Worm (Caenorhabditis elegans) whole organism, mixed stage, embryonic: ENCODE data around the gene B0563.10.

Experiments used
- blmp-1 ChIP-seq: fragments of 150-350 bp; optimal IDR thresholded peaks from 2 replicates; lab custom pipeline; 2014; ENCODE audit warnings: missing biosample characterization, missing genetic modification characterization
- ceh-39 ChIP-seq: fragments of 150-350 bp; optimal IDR thresholded peaks from 2 replicates; lab custom pipeline; 2014; ENCODE audit warnings: missing biosample characterization, missing genetic modification characterization
- ceh-43 ChIP-seq: fragments of 200-800 bp; sonication (Bioruptor generic); optimal IDR thresholded peaks from 2 replicates; lab custom pipeline; 2018; ENCODE audit warnings: mild to moderate bottlenecking, missing genetic modification characterization, moderate library complexity, missing compliant biosample characterization
- ces-1 ChIP-seq: fragments of 150-350 bp; optimal IDR thresholded peaks from 2 replicates; lab custom pipeline; 2014; ENCODE audit warnings: missing biosample characterization, missing genetic modification reagents, missing genetic modification characterization
- cnd-1 ChIP-seq: fragments of 200-800 bp; sonication (Bioruptor generic); optimal IDR thresholded peaks from 2 replicates; lab custom pipeline; 2018; ENCODE audit warnings: mild to moderate bottlenecking, missing genetic modification characterization, missing compliant biosample characterization
- drap-1 ChIP-seq: fragments of 200-800 bp; sonication (Bioruptor generic); optimal IDR thresholded peaks from 3 replicates; lab custom pipeline; 2018; ENCODE audit warnings: mild to moderate bottlenecking, missing genetic modification characterization, missing compliant biosample characterization
- elt-1 ChIP-seq: sonication (generic microtip); optimal IDR thresholded peaks from 2 replicates; lab custom pipeline; 2017; ENCODE audit warnings: missing genetic modification characterization, mild to moderate bottlenecking, missing compliant biosample characterization, antibody characterized with exemption, moderate library complexity, borderline replicate concordance; ENCODE audit not compliant: insufficient read depth
- elt-3 ChIP-seq: fragments of 150-350 bp; optimal IDR thresholded peaks from 2 replicates; lab custom pipeline; 2014; ENCODE audit warnings: missing biosample characterization, missing genetic modification characterization
- flh-1 ChIP-seq: fragments of 200-800 bp; sonication (Bioruptor generic); optimal IDR thresholded peaks from 2 replicates; lab custom pipeline; 2018; ENCODE audit warnings: mild to moderate bottlenecking, missing genetic modification characterization, moderate library complexity, missing compliant biosample characterization
- ham-2 ChIP-seq: fragments of 200-800 bp; sonication (Bioruptor generic); optimal IDR thresholded peaks from 2 replicates; lab custom pipeline; 2018; ENCODE audit warnings: mild to moderate bottlenecking, missing genetic modification characterization, missing compliant biosample characterization
- hlh-1 ChIP-seq: fragments of 150-350 bp; optimal IDR thresholded peaks from 2 replicates; lab custom pipeline; 2014; ENCODE audit warnings: missing biosample characterization, missing genetic modification reagents, missing genetic modification characterization
- lin-13 ChIP-seq: fragments of 150-350 bp; optimal IDR thresholded peaks from 2 replicates; lab custom pipeline; 2014; ENCODE audit warnings: missing biosample characterization, missing genetic modification characterization
- lin-32 ChIP-seq: fragments of 200-800 bp; sonication (Bioruptor generic); optimal IDR thresholded peaks from 2 replicates; lab custom pipeline; 2018; ENCODE audit warnings: mild to moderate bottlenecking, missing genetic modification characterization, missing compliant biosample characterization
- lsy-2 ChIP-seq: fragments of 150-350 bp; optimal IDR thresholded peaks from 2 replicates; lab custom pipeline; 2014; ENCODE audit warnings: missing biosample characterization, missing genetic modification characterization
- mab-5 ChIP-seq: fragments of 150-350 bp; optimal IDR thresholded peaks from 2 replicates; lab custom pipeline; 2014; ENCODE audit warnings: missing biosample characterization, missing genetic modification characterization
- mep-1 ChIP-seq: fragments of 150-350 bp; optimal IDR thresholded peaks from 2 replicates; lab custom pipeline; 2017; ENCODE audit warnings: missing biosample characterization, missing genetic modification reagents, missing genetic modification characterization, inconsistent platforms
- mls-2 ChIP-seq: sonication (generic microtip); optimal IDR thresholded peaks from 2 replicates; lab custom pipeline; 2016; ENCODE audit warnings: mild to moderate bottlenecking, missing genetic modification characterization, moderate library complexity, missing compliant biosample characterization
- nhr-12 ChIP-seq: fragments of 150-350 bp; optimal IDR thresholded peaks from 2 replicates; lab custom pipeline; 2014; ENCODE audit warnings: missing biosample characterization, missing genetic modification characterization
- nhr-2 ChIP-seq: fragments of 150-350 bp; optimal IDR thresholded peaks from 2 replicates; lab custom pipeline; 2014; ENCODE audit warnings: missing biosample characterization, missing genetic modification characterization
- nhr-237 ChIP-seq: fragments of 150-350 bp; optimal IDR thresholded peaks from 2 replicates; lab custom pipeline; 2014; ENCODE audit warnings: missing biosample characterization, missing genetic modification characterization
- nhr-28 ChIP-seq: fragments of 150-350 bp; optimal IDR thresholded peaks from 2 replicates; lab custom pipeline; 2014; ENCODE audit warnings: missing biosample characterization, missing genetic modification characterization
- pha-4 ChIP-seq: fragments of 150-350 bp; optimal IDR thresholded peaks from 2 replicates; lab custom pipeline; 2018; ENCODE audit warnings: missing biosample characterization, missing genetic modification reagents, missing genetic modification characterization
- sem-2 ChIP-seq: fragments of 200-800 bp; sonication (Bioruptor generic); optimal IDR thresholded peaks from 2 replicates; lab custom pipeline; 2018; ENCODE audit warnings: mild to moderate bottlenecking, missing genetic modification characterization, missing compliant biosample characterization
- sptf-1 ChIP-seq: sonication (generic microtip); optimal IDR thresholded peaks from 2 replicates; lab custom pipeline; 2017; ENCODE audit warnings: mild to moderate bottlenecking, missing genetic modification characterization, moderate library complexity, missing compliant biosample characterization
- tbx-8 ChIP-seq: fragments of 200-800 bp; sonication (Bioruptor generic); optimal IDR thresholded peaks from 2 replicates; lab custom pipeline; 2018; ENCODE audit warnings: mild to moderate bottlenecking, missing genetic modification characterization, moderate library complexity, missing compliant biosample characterization
- unc-120 ChIP-seq: sonication (generic microtip); optimal IDR thresholded peaks from 2 replicates; lab custom pipeline; 2017; ENCODE audit warnings: missing genetic modification characterization, missing compliant biosample characterization; ENCODE audit not compliant: poor library complexity, severe bottlenecking
- unc-39 ChIP-seq: fragments of 150-350 bp; optimal IDR thresholded peaks from 2 replicates; lab custom pipeline; 2014; ENCODE audit warnings: missing biosample characterization, missing genetic modification characterization
- unc-62 ChIP-seq: fragments of 150-350 bp; optimal IDR thresholded peaks from 2 replicates; lab custom pipeline; 2014; ENCODE audit warnings: missing biosample characterization, missing genetic modification reagents, missing genetic modification characterization
- ztf-11 ChIP-seq: fragments of 150-350 bp; optimal IDR thresholded peaks from 2 replicates; lab custom pipeline; 2014; ENCODE audit warnings: missing biosample characterization, missing genetic modification characterization

B0563.10 gene

ce11 chrX:9146953-9147352 is 20.1 kb downstream of the B0563.10 start:
- TF ChIP-seq mep-1 (tag; lab: Kevin White, UChicago) (no peak), unc-120 (tag; lab: Kevin White, UChicago) (no peak), elt-3 (tag; lab: Kevin White, UChicago) (no peak)

DNA sequence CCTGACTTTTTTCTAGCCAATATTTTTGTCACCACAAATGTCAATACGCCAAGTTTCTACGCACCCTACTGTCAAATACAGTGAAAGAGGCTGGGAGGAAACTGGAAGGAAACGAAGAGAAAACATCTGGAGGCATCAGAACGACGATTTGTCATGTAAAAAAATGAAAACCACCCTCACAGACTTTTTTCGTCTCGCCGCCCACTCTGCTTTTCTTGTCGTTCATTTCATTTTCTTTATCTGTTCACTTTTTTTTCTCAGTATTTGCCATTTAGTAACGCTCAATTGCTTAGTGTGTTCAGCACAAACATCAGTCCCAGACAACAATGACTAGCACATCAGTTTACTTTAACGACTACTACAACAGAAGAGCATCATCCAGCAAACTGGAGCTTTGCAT is 21.2 kb downstream of the B0563.10 start, which contains the start of gene B0563.5:
Gene B0563.5 (plus strand): TSS at position 301 of the 400 bp plus-strand sequence.
- TF ChIP-seq ceh-39, result no peak
- TF ChIP-seq unc-62 (GFP tag; lab: Kevin White, UChicago), result no peak
- no peak for TF ChIP-seq cnd-1
- no peak for TF ChIP-seq mep-1 (tag; lab: Kevin White, UChicago)
- TF ChIP-seq unc-39 (tag; lab: Kevin White, UChicago), result no peak
- TF ChIP-seq ham-2 (GFP tag; lab: Kevin White, UChicago), result no peak
- TF ChIP-seq unc-120 (tag; lab: Kevin White, UChicago), result no peak
- no peak for TF ChIP-seq blmp-1 (tag; lab: Kevin White, UChicago)
- no peak for TF ChIP-seq sptf-1 (tag; lab: Kevin White, UChicago)
- TF ChIP-seq nhr-2 (tag; lab: Kevin White, UChicago), result no peak
- no peak for TF ChIP-seq tbx-8 (GFP tag; lab: Kevin White, UChicago)

ce11 chrX:9137402-9137801 is 29.6 kb downstream of the B0563.10 start, which contains the start of gene B0563.6:
TSS of gene B0563.6 (plus strand) at chrX:9137702.
- no peak for TF ChIP-seq ztf-11
- TF ChIP-seq ces-1 (GFP tag; lab: Kevin White, UChicago), result no peak
- TF ChIP-seq flh-1 (GFP tag; lab: Kevin White, UChicago), result no peak
- TF ChIP-seq blmp-1 (tag; lab: Kevin White, UChicago), result no peak
- no peak for TF ChIP-seq mab-5
- no peak for TF ChIP-seq nhr-28 (tag; lab: Kevin White, UChicago)
- TF ChIP-seq lin-13 (tag; lab: Kevin White, UChicago), result no peak
- no peak for TF ChIP-seq drap-1 (GFP tag; lab: Kevin White, UChicago)
- TF ChIP-seq nhr-237 (tag; lab: Kevin White, UChicago), result no peak
- no peak for TF ChIP-seq ham-2 (GFP tag; lab: Kevin White, UChicago)
- no peak for TF ChIP-seq nhr-2 (tag; lab: Kevin White, UChicago)
- no peak for TF ChIP-seq lin-32 (GFP tag; lab: Kevin White, UChicago)
- TF ChIP-seq unc-120 (tag; lab: Kevin White, UChicago), result no peak
- TF ChIP-seq ceh-39, result no peak
- TF ChIP-seq elt-1, result no peak
- TF ChIP-seq lsy-2 (tag; lab: Kevin White, UChicago), result no peak
- no peak for TF ChIP-seq elt-3 (tag; lab: Kevin White, UChicago)
- no peak for TF ChIP-seq ceh-43 (GFP tag; lab: Kevin White, UChicago)
- no peak for TF ChIP-seq pha-4 (tag; lab: Kevin White, UChicago)
- TF ChIP-seq nhr-12 (tag; lab: Kevin White, UChicago), result no peak

ce11 chrX:9118741-9119140 is 48.3 kb downstream of the B0563.10 start:
- peak; percentile 5 for TF ChIP-seq mls-2
- peak; percentile 32 for TF ChIP-seq sptf-1 (tag; lab: Kevin White, UChicago)
- peak; percentile 56 for TF ChIP-seq elt-1

DNA sequence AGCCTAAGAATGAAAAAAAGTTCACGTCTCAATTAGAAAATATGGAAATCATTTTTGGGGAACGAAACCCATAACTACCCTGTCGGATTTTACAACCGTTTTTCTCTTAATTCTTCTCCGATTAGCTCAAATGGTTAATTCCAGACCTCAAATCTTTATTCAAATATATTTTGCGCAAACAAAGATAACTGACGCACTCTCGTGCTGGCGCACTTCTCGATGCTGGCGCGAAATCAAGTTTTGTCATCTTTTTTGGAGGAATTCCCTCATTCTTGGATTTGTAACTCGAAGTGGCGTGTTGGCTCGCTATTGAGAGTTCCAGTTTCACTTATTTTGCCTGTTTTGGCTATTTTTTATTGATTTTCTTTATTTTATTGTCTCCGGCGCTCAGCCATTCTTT is 49.5 kb downstream of the B0563.10 start:
- no peak for TF ChIP-seq nhr-28 (tag; lab: Kevin White, UChicago)
- no peak for TF ChIP-seq sptf-1 (tag; lab: Kevin White, UChicago)
- no peak for TF ChIP-seq hlh-1 (tag; lab: Kevin White, UChicago)
- no peak for TF ChIP-seq unc-62 (GFP tag; lab: Kevin White, UChicago)
- no peak for TF ChIP-seq mls-2
- TF ChIP-seq mab-5, result no peak
- TF ChIP-seq nhr-237 (tag; lab: Kevin White, UChicago), result no peak
- no peak for TF ChIP-seq mep-1 (tag; lab: Kevin White, UChicago)
- no peak for TF ChIP-seq ham-2 (GFP tag; lab: Kevin White, UChicago)
- no peak for TF ChIP-seq sem-2 (GFP tag; lab: Kevin White, UChicago)
